Fruit fly (Drosophila melanogaster) whole organism, embryonic: ENCODE results near the gene CG13364.

Experiments used
- ATbp ChIP-seq: fragments of 200-800 bp; sonication (Bioruptor generic); optimal IDR thresholded peaks from 2 replicates; lab custom pipeline; 2017; ENCODE audit warnings: missing biosample characterization, mild to moderate bottlenecking, missing genetic modification characterization, missing genetic modification reagents
- Atf6 ChIP-seq: fragments of 200-800 bp; sonication (Bioruptor generic); IDR thresholded peaks from 2 replicates; pipeline ENCODE4 v1.3.6; 2022; ENCODE audit warnings: missing biosample characterization, missing genetic modification characterization
- Awh ChIP-seq: fragments of 200-800 bp; sonication (Bioruptor generic); IDR thresholded peaks from 2 replicates; pipeline ENCODE4, ENCODE4 v1.3.6; 2022; ENCODE audit warnings: missing biosample characterization, missing genetic modification characterization
- Bgb ChIP-seq: fragments of 200-800 bp; sonication (Bioruptor generic); IDR thresholded peaks from 2 replicates; pipeline ENCODE4 v1.3.6; 2022; ENCODE audit warnings: missing biosample characterization, missing genetic modification characterization; ENCODE audit not compliant: partially characterized antibody
- CG10209 ChIP-seq: fragments of 200-800 bp; sonication (Bioruptor generic); optimal IDR thresholded peaks from 3 replicates; lab custom pipeline; 2017; ENCODE audit warnings: missing biosample characterization, mild to moderate bottlenecking, missing genetic modification characterization, missing genetic modification reagents
- CG12236 ChIP-seq: fragments of 200-800 bp; sonication (Bioruptor generic); optimal IDR thresholded peaks from 2 replicates; lab custom pipeline; 2016; ENCODE audit warnings: missing biosample characterization, missing genetic modification characterization
- CG12769 ChIP-seq: fragments of 200-800 bp; sonication (Bioruptor generic); optimal IDR thresholded peaks from 2 replicates; lab custom pipeline; 2019; ENCODE audit warnings: missing biosample characterization, mild to moderate bottlenecking, missing genetic modification characterization, moderate library complexity
- CG13894 ChIP-seq: fragments of 200-800 bp; sonication (Bioruptor generic); optimal IDR thresholded peaks from 3 replicates; lab custom pipeline; 2018; ENCODE audit warnings: missing biosample characterization, mild to moderate bottlenecking, missing genetic modification characterization, moderate library complexity
- CG15479 ChIP-seq: fragments of 200-800 bp; sonication (Bioruptor generic); optimal IDR thresholded peaks from 3 replicates; lab custom pipeline; 2019; ENCODE audit warnings: missing biosample characterization, mild to moderate bottlenecking, missing genetic modification characterization, moderate library complexity
- CG1602 ChIP-seq: fragments of 200-800 bp; sonication (Bioruptor generic); optimal IDR thresholded peaks from 3 replicates; lab custom pipeline; 2016; ENCODE audit warnings: missing biosample characterization, missing genetic modification characterization
- CG16815 ChIP-seq: fragments of 200-800 bp; sonication (Bioruptor generic); optimal IDR thresholded peaks from 3 replicates; lab custom pipeline; 2017; ENCODE audit warnings: missing biosample characterization, mild to moderate bottlenecking, missing genetic modification characterization
- CG17361 ChIP-seq: fragments of 200-800 bp; sonication (Bioruptor generic); IDR thresholded peaks from 3 replicates; pipeline ENCODE4 v1.3.6; 2022; ENCODE audit warnings: missing biosample characterization, missing genetic modification characterization
- CG1832 ChIP-seq: fragments of 200-800 bp; sonication (Bioruptor generic); optimal IDR thresholded peaks from 2 replicates; lab custom pipeline; 2017; ENCODE audit warnings: missing biosample characterization, mild to moderate bottlenecking, missing genetic modification characterization, inconsistent platforms
- CG2202 ChIP-seq: fragments of 200-800 bp; sonication (Bioruptor generic); optimal IDR thresholded peaks from 2 replicates; lab custom pipeline; 2018; ENCODE audit warnings: missing biosample characterization, mild to moderate bottlenecking, missing genetic modification characterization
- CG30403 ChIP-seq: fragments of 200-800 bp; sonication (Bioruptor generic); optimal IDR thresholded peaks from 3 replicates; lab custom pipeline; 2016; ENCODE audit warnings: missing biosample characterization, missing genetic modification characterization
- CG31441 ChIP-seq: fragments of 200-800 bp; sonication (Bioruptor generic); IDR thresholded peaks from 2 replicates; pipeline ENCODE4 v1.3.6; 2022; ENCODE audit warnings: missing biosample characterization, missing genetic modification characterization
- CG3407 ChIP-seq: fragments of 200-800 bp; sonication (Bioruptor generic); optimal IDR thresholded peaks from 2 replicates; lab custom pipeline; 2018; ENCODE audit warnings: missing biosample characterization, mild to moderate bottlenecking, missing genetic modification characterization
- CG4617 ChIP-seq: fragments of 200-800 bp; sonication (Bioruptor generic); optimal IDR thresholded peaks from 3 replicates; lab custom pipeline; 2016; ENCODE audit warnings: missing biosample characterization, missing genetic modification characterization, borderline replicate concordance
- CG5180 ChIP-seq: fragments of 200-800 bp; sonication (Bioruptor generic); optimal IDR thresholded peaks from 3 replicates; lab custom pipeline; 2017; ENCODE audit warnings: missing biosample characterization, missing genetic modification characterization, mild to moderate bottlenecking, moderate library complexity, missing genetic modification reagents
- CG6689 ChIP-seq: fragments of 200-800 bp; sonication (Bioruptor generic); IDR thresholded peaks from 2 replicates; pipeline ENCODE4 v1.3.6; 2022; ENCODE audit warnings: missing biosample characterization, missing genetic modification characterization
- CG7556 ChIP-seq: fragments of 200-800 bp; sonication (Bioruptor generic); optimal IDR thresholded peaks from 2 replicates; lab custom pipeline; 2017; ENCODE audit warnings: missing biosample characterization, mild to moderate bottlenecking, missing genetic modification characterization
- CG7839 ChIP-seq: fragments of 200-800 bp; sonication (Bioruptor generic); optimal IDR thresholded peaks from 3 replicates; lab custom pipeline; 2018; ENCODE audit warnings: missing biosample characterization, mild to moderate bottlenecking, missing genetic modification characterization, moderate library complexity
- CG7928 ChIP-seq: fragments of 200-800 bp; sonication (Bioruptor generic); optimal IDR thresholded peaks from 2 replicates; lab custom pipeline; 2017; ENCODE audit warnings: missing biosample characterization, mild to moderate bottlenecking, missing genetic modification characterization
- CG8924 ChIP-seq: fragments of 200-800 bp; optimal IDR thresholded peaks from 3 replicates; lab custom pipeline; 2019; ENCODE audit warnings: missing biosample characterization, mild to moderate bottlenecking, missing genetic modification characterization, moderate library complexity
- CG9215 ChIP-seq: fragments of 200-800 bp; sonication (Bioruptor generic); IDR thresholded peaks from 2 replicates; pipeline ENCODE4 v1.3.6; 2022; ENCODE audit warnings: missing biosample characterization, missing genetic modification characterization
- CTCF ChIP-seq: fragments of 200-800 bp; sonication (Bioruptor generic); optimal IDR thresholded peaks from 2 replicates; lab custom pipeline; 2017; ENCODE audit warnings: missing biosample characterization, mild to moderate bottlenecking, missing genetic modification characterization, moderate library complexity
- Dfd ChIP-seq, 2 experiments: fragments of >200 bp; optimal IDR thresholded peaks; 2 replicates each; lab custom pipeline; 2017; ENCODE audit warnings: missing biosample characterization in 2 of 2, missing genetic modification characterization in 2 of 2
- Fer1 ChIP-seq: fragments of 200-800 bp; sonication (Bioruptor generic); optimal IDR thresholded peaks from 2 replicates; lab custom pipeline; 2017; ENCODE audit warnings: missing biosample characterization, mild to moderate bottlenecking, missing genetic modification characterization
- H2.0 ChIP-seq: fragments of 200-800 bp; sonication (Bioruptor generic); IDR thresholded peaks from 2 replicates; pipeline ENCODE4 v1.3.6; 2022; ENCODE audit warnings: missing biosample characterization, missing genetic modification characterization
- HmgZ ChIP-seq: fragments of 200-800 bp; sonication (Bioruptor generic); optimal IDR thresholded peaks from 2 replicates; lab custom pipeline; 2018; ENCODE audit warnings: missing biosample characterization, mild to moderate bottlenecking, missing genetic modification characterization
- Hr39 ChIP-seq: fragments of >200 bp; optimal IDR thresholded peaks from 2 replicates; lab custom pipeline; 2017
- Myb ChIP-seq: fragments of 200-800 bp; sonication (Bioruptor generic); optimal IDR thresholded peaks from 2 replicates; lab custom pipeline; 2016; ENCODE audit warnings: missing biosample characterization, missing genetic modification characterization
- Nf-YB ChIP-seq: fragments of 200-800 bp; sonication (Bioruptor generic); optimal IDR thresholded peaks from 3 replicates; lab custom pipeline; 2019; ENCODE audit warnings: missing biosample characterization, mild to moderate bottlenecking, missing genetic modification characterization, moderate library complexity
- NfI ChIP-seq: fragments of 200-800 bp; sonication (Bioruptor generic); optimal IDR thresholded peaks from 3 replicates; lab custom pipeline; 2018; ENCODE audit warnings: missing biosample characterization, mild to moderate bottlenecking, missing genetic modification characterization, moderate library complexity
- Ravus ChIP-seq: fragments of 200-800 bp; sonication (Bioruptor generic); IDR thresholded peaks from 2 replicates; pipeline ENCODE4 v1.3.6; 2022; ENCODE audit warnings: missing biosample characterization, missing genetic modification characterization
- Six4 ChIP-seq: fragments of 200-800 bp; sonication (Bioruptor generic); optimal IDR thresholded peaks from 2 replicates; lab custom pipeline; 2016; ENCODE audit warnings: missing biosample characterization, missing genetic modification characterization
- Sry-β ChIP-seq: fragments of 200-800 bp; sonication (Bioruptor generic); optimal IDR thresholded peaks from 2 replicates; lab custom pipeline; 2018; ENCODE audit warnings: missing biosample characterization, mild to moderate bottlenecking, missing genetic modification characterization, moderate library complexity
- az2 ChIP-seq: fragments of 200-800 bp; sonication (Bioruptor generic); optimal IDR thresholded peaks from 3 replicates; lab custom pipeline; 2016; ENCODE audit warnings: missing biosample characterization, missing genetic modification characterization
- chm ChIP-seq: fragments of 200-800 bp; sonication (Bioruptor generic); IDR thresholded peaks from 2 replicates; pipeline ENCODE4 v1.3.6; 2022; ENCODE audit warnings: missing biosample characterization, missing genetic modification characterization
- danr ChIP-seq: fragments of 200-800 bp; sonication (Bioruptor generic); IDR thresholded peaks from 2 replicates; pipeline ENCODE4 v1.3.6; 2022; ENCODE audit warnings: missing biosample characterization, missing genetic modification characterization
- eve ChIP-seq, 2 experiments: fragments of >200 bp; optimal IDR thresholded peaks; 2 replicates each; lab custom pipeline; 2017; ENCODE audit warnings: missing biosample characterization in 2 of 2, missing genetic modification characterization in 2 of 2
- fru ChIP-seq: fragments of >200 bp; optimal IDR thresholded peaks from 2 replicates; lab custom pipeline; 2017
- ftz-f1 ChIP-seq: fragments of 200-800 bp; sonication (Bioruptor generic); optimal IDR thresholded peaks from 2 replicates; lab custom pipeline; 2016; ENCODE audit warnings: missing biosample characterization, missing genetic modification characterization
- hb ChIP-seq: fragments of 200-800 bp; sonication (Bioruptor generic); IDR thresholded peaks from 3 replicates; pipeline ENCODE4 v1.3.6; 2022; ENCODE audit warnings: missing biosample characterization, missing genetic modification characterization; ENCODE audit not compliant: partially characterized antibody
- inv ChIP-seq: fragments of 200-800 bp; sonication (Bioruptor generic); IDR thresholded peaks from 2 replicates; pipeline ENCODE4 v1.3.6; 2022; ENCODE audit warnings: missing biosample characterization, missing genetic modification characterization; ENCODE audit not compliant: partially characterized antibody
- scrt ChIP-seq: fragments of 200-800 bp; sonication (Bioruptor generic); optimal IDR thresholded peaks from 2 replicates; lab custom pipeline; 2018; ENCODE audit warnings: missing biosample characterization, mild to moderate bottlenecking, missing genetic modification characterization, moderate library complexity
- sim ChIP-seq: fragments of 200-800 bp; sonication (Bioruptor generic); IDR thresholded peaks from 2 replicates; pipeline ENCODE4 v1.3.6; 2022; ENCODE audit warnings: missing biosample characterization, missing genetic modification characterization
- sqz ChIP-seq: fragments of 200-800 bp; sonication (Bioruptor generic); optimal IDR thresholded peaks from 3 replicates; lab custom pipeline; 2018; ENCODE audit warnings: missing biosample characterization, mild to moderate bottlenecking, missing genetic modification characterization
- tio ChIP-seq: fragments of 200-800 bp; sonication (Bioruptor generic); optimal IDR thresholded peaks from 2 replicates; lab custom pipeline; 2017; ENCODE audit warnings: missing biosample characterization, missing genetic modification characterization, inconsistent platforms
- zfh1 ChIP-seq: fragments of 200-800 bp; sonication (Bioruptor generic); IDR thresholded peaks from 3 replicates; pipeline ENCODE4 v1.3.6; 2022; ENCODE audit warnings: missing biosample characterization, missing genetic modification characterization

The CG13364 gene

DNA sequence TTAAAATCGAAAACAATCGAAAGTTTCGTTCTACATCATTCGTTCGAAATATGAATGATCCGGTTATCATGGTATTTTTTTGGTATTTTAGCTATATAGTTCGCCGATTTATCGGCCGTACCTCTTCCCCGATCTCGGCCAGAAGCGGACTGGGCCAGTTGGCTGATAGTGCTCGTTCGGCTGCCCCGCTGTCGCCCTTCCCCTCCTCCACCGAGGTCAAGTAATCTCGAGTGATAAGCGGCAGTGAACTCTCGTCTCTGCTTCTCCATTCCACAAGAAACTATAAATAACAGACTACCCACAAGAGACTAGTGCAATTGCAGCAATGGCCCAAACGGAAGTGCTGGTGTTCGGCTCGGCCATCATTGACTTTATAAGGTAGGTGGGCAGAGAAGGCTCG lies 1.6 kb downstream of the CG13364 start, which contains the start of gene CG13369 (continued):
- peak; percentile 0 for TF ChIP-seq CG13894

dm6 chrX:621132-621555 lies 3.9 kb downstream of the CG13364 start, which contains the start of the genes CG13365 and Vsp37A:
Gene CG13365, minus strand, starts transcription at chrX:621215.
Gene Vsp37A, plus strand, starts transcription at chrX:621530.
- peak; percentile 45 for TF ChIP-seq CG7839 (tag; lab: Kevin White, UChicago)
- peak; percentile 28 for TF ChIP-seq CG12769 (tag; lab: Kevin White, UChicago)
- no peak for TF ChIP-seq H2.0 (GFP tag; lab: Robert Waterston, UW)
- peak; percentile 46 for TF ChIP-seq CG9215 (GFP tag; lab: Robert Waterston, UW)
- TF ChIP-seq CG31441 (GFP tag; lab: Robert Waterston, UW), result 0 out of 2 replicates have a peak, but pooled peaks have one; percentile 26
- no peak for TF ChIP-seq sim (GFP tag; lab: Robert Waterston, UW)
- peak; percentile 33 for TF ChIP-seq NfI
- TF ChIP-seq zfh1 (GFP tag; lab: Robert Waterston, UW), result peak; percentile 52; the same call in 1 of the 3 replicates
- TF ChIP-seq Atf6 (GFP tag; lab: Robert Waterston, UW), result 0 out of 2 replicates have a peak, but pooled peaks have one; percentile 19
- peak; percentile 16 for TF ChIP-seq Six4 (GFP tag; lab: Kevin White, UChicago)
- peak; percentile 26 for TF ChIP-seq CG1602 (GFP tag; lab: Kevin White, UChicago)
- TF ChIP-seq CG1832, result no peak
- no peak for TF ChIP-seq CG15479 (GFP tag; lab: Kevin White, UChicago)
- TF ChIP-seq CG17361, result peak; percentile 71
- TF ChIP-seq Fer1 (GFP tag; lab: Kevin White, UChicago), result peak; percentile 32
- TF ChIP-seq Bgb (GFP tag; lab: Robert Waterston, UW), result no peak
- TF ChIP-seq CG16815 (GFP tag; lab: Kevin White, UChicago), result no peak
- peak; percentile 25; the same call in 1 of the 2 replicates for TF ChIP-seq chm (GFP tag; lab: Robert Waterston, UW)
- no peak for TF ChIP-seq Dfd (GFP tag; optimal IDR thresholded peaks at IDR 0.05; lab: Kevin White, UChicago)
- no peak for TF ChIP-seq sqz
- TF ChIP-seq CG30403 (GFP tag; lab: Kevin White, UChicago), result peak; percentile 52
- peak; percentile 97 for TF ChIP-seq Sry-β (GFP tag; lab: Kevin White, UChicago)
- peak; percentile 55 for TF ChIP-seq CG4617 (GFP tag; lab: Kevin White, UChicago)
- peak; percentile 66 for TF ChIP-seq Myb (GFP tag; lab: Kevin White, UChicago)
- no peak for TF ChIP-seq Ravus (GFP tag; lab: Robert Waterston, UW)
- peak; percentile 35 for TF ChIP-seq CG3407 (GFP tag; lab: Kevin White, UChicago)
- no peak for TF ChIP-seq inv (GFP tag; lab: Robert Waterston, UW)
- peak; percentile 28 for TF ChIP-seq CG8924 (tag; lab: Kevin White, UChicago)
- TF ChIP-seq danr, result no peak
- TF ChIP-seq Awh (GFP tag; lab: Robert Waterston, UW), result no peak; the same call in 1 of the 2 replicates
- no peak for TF ChIP-seq CG12236 (GFP tag; lab: Kevin White, UChicago)
- TF ChIP-seq CG6689, result peak; percentile 30; the same call in 1 of the 2 replicates
- no peak for TF ChIP-seq scrt
- peak; percentile 36 for TF ChIP-seq CG5180 (GFP tag; lab: Kevin White, UChicago)
- no peak for TF ChIP-seq ftz-f1
- TF ChIP-seq CG10209 (GFP tag; lab: Kevin White, UChicago), result peak; percentile 18
- peak; percentile 66 for TF ChIP-seq HmgZ (tag; lab: Kevin White, UChicago)
- no peak for TF ChIP-seq eve (GFP tag; optimal IDR thresholded peaks at IDR 0.05; lab: Kevin White, UChicago)
- peak; percentile 42 for TF ChIP-seq az2 (GFP tag; lab: Kevin White, UChicago)
- peak; percentile 25 for TF ChIP-seq CG7556
- TF ChIP-seq fru (lab: Kevin White, UChicago), result no peak
- no peak for TF ChIP-seq Hr39 (lab: Kevin White, UChicago)
- peak; percentile 34 for TF ChIP-seq CTCF (GFP tag; lab: Kevin White, UChicago)
- TF ChIP-seq tio (GFP tag; lab: Kevin White, UChicago), result no peak
- peak; percentile 31 for TF ChIP-seq CG7928 (GFP tag; lab: Kevin White, UChicago)
- TF ChIP-seq CG2202, result no peak
- no peak for TF ChIP-seq Nf-YB
- TF ChIP-seq ATbp (GFP tag; lab: Kevin White, UChicago), result peak; percentile 57
- no peak for TF ChIP-seq hb (GFP tag; lab: Robert Waterston, UW)
